Worm (Caenorhabditis elegans) whole organism, early embryonic: ENCODE data around the gene exh-1.

Experiments
- B0310.2 ChIP-seq: sonication (generic microtip); optimal IDR thresholded peaks from 2 replicates; lab custom pipeline; 2016; ENCODE audit warnings: mild to moderate bottlenecking, missing genetic modification characterization, missing compliant biosample characterization
- F13C5.2 ChIP-seq: sonication (generic microtip); optimal IDR thresholded peaks from 2 replicates; lab custom pipeline; 2017; ENCODE audit warnings: mild to moderate bottlenecking, missing genetic modification characterization, inconsistent platforms, missing compliant biosample characterization
- aly-1 ChIP-seq: sonication (generic microtip); optimal IDR thresholded peaks from 2 replicates; lab custom pipeline; 2016; ENCODE audit warnings: missing genetic modification characterization, missing compliant biosample characterization
- ama-1 ChIP-seq: fragments of 150-350 bp; optimal IDR thresholded peaks from 2 replicates; lab custom pipeline; 2014
- ceh-13 ChIP-seq: fragments of 200-800 bp; sonication (Bioruptor generic); optimal IDR thresholded peaks from 2 replicates; lab custom pipeline; 2018; ENCODE audit warnings: mild to moderate bottlenecking, missing genetic modification characterization, missing compliant biosample characterization
- flt-1 ChIP-seq: fragments of 200-800 bp; sonication (Bioruptor generic); IDR thresholded peaks from 2 replicates; pipeline ENCODE4 v1.3.6; 2022; ENCODE audit warnings: missing genetic modification characterization, missing compliant biosample characterization
- scrt-1 ChIP-seq: fragments of 200-800 bp; sonication (Bioruptor generic); IDR thresholded peaks from 2 replicates; pipeline ENCODE4 v1.3.6; 2022; ENCODE audit warnings: missing genetic modification characterization, missing compliant biosample characterization
- tbx-11 ChIP-seq: fragments of 200-800 bp; sonication (Bioruptor generic); IDR thresholded peaks from 2 replicates; pipeline ENCODE4 v1.3.6; 2022; ENCODE audit warnings: missing genetic modification characterization, missing compliant biosample characterization

DNA sequence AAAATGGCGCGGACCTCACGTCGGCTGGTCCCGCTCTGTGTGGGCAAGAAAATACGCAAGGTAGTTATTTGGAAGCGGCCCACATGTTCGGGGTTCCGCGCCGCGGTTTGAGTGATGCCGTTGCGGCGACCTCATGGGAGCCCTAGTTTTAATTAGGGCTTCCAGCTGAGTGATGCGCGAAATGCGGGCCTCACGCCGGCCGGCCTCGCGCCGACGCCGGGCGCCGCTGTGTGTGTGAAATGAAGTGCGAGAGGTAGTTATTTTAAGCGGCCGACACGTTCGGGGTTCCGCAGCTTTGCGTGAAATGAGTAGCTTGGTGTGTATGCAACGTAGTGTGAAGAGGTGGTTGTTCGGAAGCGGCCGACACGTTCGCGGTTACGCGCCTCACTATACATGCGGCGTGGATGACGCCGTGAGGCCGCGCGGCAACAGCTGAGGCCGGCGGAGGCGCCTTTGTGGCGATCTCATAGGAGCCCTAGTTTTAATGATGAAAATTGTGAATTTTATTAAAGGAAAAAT is 6.9 kb upstream of the exh-1 start:
- TF ChIP-seq ama-1 (lab: Kevin White, UChicago): no peak
- TF ChIP-seq tbx-11 (GFP tag; lab: Robert Waterston, UW): no peak
- no peak for TF ChIP-seq ceh-13
- TF ChIP-seq scrt-1 (GFP tag; lab: Robert Waterston, UW): no peak
- no peak for TF ChIP-seq B0310.2
- no peak for TF ChIP-seq aly-1 (tag; lab: Kevin White, UChicago)
- TF ChIP-seq flt-1 (GFP tag; lab: Robert Waterston, UW): no peak
- TF ChIP-seq F13C5.2 (tag; lab: Kevin White, UChicago): no peak
